Worm (Caenorhabditis elegans) whole organism, L4 larva: ENCODE measurements around the gene sri-70.

Source experiments
- F26F4.8 ChIP-seq: fragments of 200-800 bp; sonication (Bioruptor generic); conservative IDR thresholded peaks from 2 replicates; pipeline ENCODE4 v1.3.6; 2022; ENCODE audit warnings: missing genetic modification characterization, missing compliant biosample characterization
- F37D6.2 ChIP-seq: sonication (generic microtip); optimal IDR thresholded peaks from 2 replicates; lab custom pipeline; 2016; ENCODE audit warnings: mild to moderate bottlenecking, missing genetic modification characterization, missing compliant biosample characterization
- F44E2.7 ChIP-seq: fragments of 200-800 bp; sonication (Bioruptor generic); IDR thresholded peaks from 2 replicates; pipeline ENCODE4 v2.1.2; 2022; ENCODE audit warnings: missing genetic modification characterization, missing compliant biosample characterization
- T20F7.1 ChIP-seq: fragments of 200-800 bp; sonication (Bioruptor generic); optimal IDR thresholded peaks from 2 replicates; lab custom pipeline; 2018; ENCODE audit warnings: mild to moderate bottlenecking, missing genetic modification characterization, missing compliant biosample characterization
- Y48G9A.11 ChIP-seq: fragments of 200-800 bp; sonication (Bioruptor generic); IDR thresholded peaks from 2 replicates; pipeline ENCODE4 v1.3.6; 2022; ENCODE audit warnings: missing genetic modification reagents, missing genetic modification characterization, missing compliant biosample characterization
- attf-4 ChIP-seq: sonication (generic microtip); optimal IDR thresholded peaks from 3 replicates; lab custom pipeline; 2017; ENCODE audit warnings: missing biosample characterization, missing genetic modification characterization
- ceh-20 ChIP-seq: fragments of 200-800 bp; sonication (Bioruptor generic); IDR thresholded peaks from 2 replicates; pipeline ENCODE4 v1.3.6; 2022; ENCODE audit warnings: missing genetic modification reagents, missing genetic modification characterization, missing compliant biosample characterization
- ceh-44 ChIP-seq: fragments of 200-800 bp; sonication (Bioruptor generic); IDR thresholded peaks from 2 replicates; pipeline ENCODE4 v1.3.6; 2022; ENCODE audit warnings: missing genetic modification reagents, missing genetic modification characterization, missing compliant biosample characterization
- ceh-62 ChIP-seq: sonication (generic microtip); optimal IDR thresholded peaks from 2 replicates; lab custom pipeline; 2017; ENCODE audit warnings: missing biosample characterization, missing genetic modification characterization
- ceh-82 ChIP-seq: sonication (generic microtip); optimal IDR thresholded peaks from 2 replicates; lab custom pipeline; 2017; ENCODE audit warnings: missing biosample characterization, missing genetic modification characterization
- ces-1 ChIP-seq: fragments of 150-350 bp; sonication (generic microtip); optimal IDR thresholded peaks from 4 replicates; lab custom pipeline; 2014; ENCODE audit warnings: missing biosample characterization, missing genetic modification reagents, missing genetic modification characterization
- daf-16 ChIP-seq, 3 experiments: sonication (generic microtip); optimal IDR thresholded peaks; 2 replicates each; lab custom pipeline; 2016 to 2017; ENCODE audit warnings: missing genetic modification characterization in 3 of 3, missing genetic modification reagents in 3 of 3, mild to moderate bottlenecking in 2 of 3, missing compliant biosample characterization in 2 of 3, missing biosample characterization in 1 of 3, moderate library complexity in 1 of 3
- daf-19 ChIP-seq: fragments of 200-800 bp; sonication (Bioruptor generic); conservative IDR thresholded peaks from 2 replicates; pipeline ENCODE4 v1.3.6; 2022; ENCODE audit warnings: missing genetic modification characterization, missing compliant biosample characterization
- dmd-6 ChIP-seq: fragments of 200-800 bp; sonication (Bioruptor generic); IDR thresholded peaks from 2 replicates; pipeline ENCODE4 v1.3.6; 2022; ENCODE audit warnings: missing genetic modification reagents, missing genetic modification characterization, missing compliant biosample characterization
- dpl-1 ChIP-seq: fragments of 150-350 bp; optimal IDR thresholded peaks from 2 replicates; lab custom pipeline; 2014; ENCODE audit warnings: missing biosample characterization, missing genetic modification reagents, missing genetic modification characterization
- duxl-1 ChIP-seq: sonication (generic microtip); optimal IDR thresholded peaks from 2 replicates; lab custom pipeline; 2016; ENCODE audit warnings: mild to moderate bottlenecking, missing genetic modification characterization, moderate library complexity, missing compliant biosample characterization; ENCODE audit not compliant: poor library complexity
- dve-1 ChIP-seq: sonication (generic microtip); optimal IDR thresholded peaks from 2 replicates; lab custom pipeline; 2017; ENCODE audit warnings: antibody characterized with exemption, mild to moderate bottlenecking, missing genetic modification characterization, missing compliant biosample characterization; ENCODE audit not compliant: insufficient read depth
- egl-27 ChIP-seq: sonication (generic microtip); optimal IDR thresholded peaks from 3 replicates; lab custom pipeline; 2017; ENCODE audit warnings: missing biosample characterization, missing genetic modification reagents, missing genetic modification characterization
- egl-43 ChIP-seq: fragments of 200-800 bp; sonication (Bioruptor generic); IDR thresholded peaks from 2 replicates; pipeline ENCODE4 v1.3.6; 2022; ENCODE audit warnings: missing genetic modification reagents, missing genetic modification characterization, missing compliant biosample characterization
- hif-1 ChIP-seq, 2 experiments: sonication (generic microtip); optimal IDR thresholded peaks; 2 replicates each; lab custom pipeline; 2016 to 2017; ENCODE audit warnings: missing compliant biosample characterization in 2 of 2, missing genetic modification characterization in 2 of 2, missing genetic modification reagents in 2 of 2, missing genotype in 2 of 2, mild to moderate bottlenecking in 1 of 2
- jun-1 ChIP-seq: fragments of 150-350 bp; optimal IDR thresholded peaks from 2 replicates; lab custom pipeline; 2014; ENCODE audit warnings: missing biosample characterization, missing genetic modification reagents, missing genetic modification characterization
- lim-7 ChIP-seq: fragments of 200-800 bp; sonication (Bioruptor generic); IDR thresholded peaks from 2 replicates; pipeline ENCODE4 v1.3.6; 2022; ENCODE audit warnings: missing genetic modification characterization, missing compliant biosample characterization
- lin-1 ChIP-seq: fragments of 200-800 bp; sonication (Bioruptor generic); IDR thresholded peaks from 2 replicates; pipeline ENCODE4 v1.3.6; 2022; ENCODE audit warnings: missing genetic modification reagents, missing genetic modification characterization, missing compliant biosample characterization
- lin-13 ChIP-seq: fragments of 150-350 bp; optimal IDR thresholded peaks from 2 replicates; lab custom pipeline; 2014; ENCODE audit warnings: missing biosample characterization, missing genetic modification reagents, missing genetic modification characterization
- mdl-1 ChIP-seq, 2 experiments: fragments of 150-350 bp in 1 of 2; sonication (generic microtip) in 1 of 2; optimal IDR thresholded peaks; 2 replicates each; lab custom pipeline; 2014 to 2017; ENCODE audit warnings: missing biosample characterization in 2 of 2, missing genetic modification characterization in 2 of 2
- mdt-29 ChIP-seq: fragments of 200-800 bp; sonication (Bioruptor generic); IDR thresholded peaks from 2 replicates; pipeline ENCODE4 v1.3.6; 2022; ENCODE audit warnings: missing genetic modification reagents, missing genetic modification characterization, missing compliant biosample characterization
- mep-1 ChIP-seq: fragments of 150-350 bp; sonication (generic microtip); optimal IDR thresholded peaks from 3 replicates; lab custom pipeline; 2014; ENCODE audit warnings: missing biosample characterization, missing genetic modification characterization
- mes-2 ChIP-seq: sonication (generic microtip); optimal IDR thresholded peaks from 2 replicates; lab custom pipeline; 2016; ENCODE audit warnings: missing genotype, mild to moderate bottlenecking, missing genetic modification characterization, missing compliant biosample characterization; ENCODE audit not compliant: poor library complexity, severe bottlenecking
- mxl-2 ChIP-seq: fragments of 200-800 bp; sonication (Bioruptor generic); conservative IDR thresholded peaks from 2 replicates; pipeline ENCODE4 v1.3.6; 2022; ENCODE audit warnings: missing genetic modification reagents, missing genetic modification characterization, missing compliant biosample characterization
- nhr-111 ChIP-seq: fragments of 200-800 bp; sonication (Bioruptor generic); optimal IDR thresholded peaks from 2 replicates; lab custom pipeline; 2018; ENCODE audit warnings: mild to moderate bottlenecking, missing genetic modification characterization, missing compliant biosample characterization
- nhr-28 ChIP-seq: fragments of 150-350 bp; optimal IDR thresholded peaks from 2 replicates; lab custom pipeline; 2014; ENCODE audit warnings: missing biosample characterization, missing genetic modification characterization
- nhr-48 ChIP-seq: sonication (generic microtip); optimal IDR thresholded peaks from 2 replicates; lab custom pipeline; 2016; ENCODE audit warnings: mild to moderate bottlenecking, missing genetic modification characterization, missing compliant biosample characterization
- pha-4 ChIP-seq, 2 experiments: fragments of 150-350 bp in 1 of 2; fragments of 200-800 bp in 1 of 2; sonication (Bioruptor generic) in 1 of 2; IDR thresholded peaks in 1 of 2; optimal IDR thresholded peaks in 1 of 2; 2 replicates each; pipeline versions ENCODE4 v1.3.6 to Lab custom; 2014 to 2022; ENCODE audit warnings: missing genetic modification characterization in 2 of 2, missing genetic modification reagents in 2 of 2, missing biosample characterization in 1 of 2, missing compliant biosample characterization in 1 of 2
- php-3 ChIP-seq: fragments of 200-800 bp; sonication (Bioruptor generic); IDR thresholded peaks from 2 replicates; pipeline ENCODE4 v1.3.6; 2022; ENCODE audit warnings: missing genetic modification reagents, missing genetic modification characterization, missing compliant biosample characterization
- set-16 ChIP-seq: fragments of 200-800 bp; sonication (Bioruptor generic); IDR thresholded peaks from 2 replicates; pipeline ENCODE4 v1.3.6; 2022; ENCODE audit warnings: missing genetic modification reagents, missing genetic modification characterization, missing compliant biosample characterization
- skn-1 ChIP-seq: fragments of 150-350 bp; optimal IDR thresholded peaks from 2 replicates; lab custom pipeline; 2014; ENCODE audit warnings: missing biosample characterization, missing genetic modification characterization
- snpc-1.2 ChIP-seq: fragments of 200-800 bp; sonication (Bioruptor generic); IDR thresholded peaks from 2 replicates; pipeline ENCODE4 v1.3.6; 2022; ENCODE audit warnings: missing genetic modification reagents, missing genetic modification characterization, missing compliant biosample characterization
- unc-62 ChIP-seq, 3 experiments: fragments of 150-350 bp in 1 of 3; sonication (generic microtip); optimal IDR thresholded peaks in 2 of 3; peaks in 1 of 3; 1 replicate in 1 of 3; 2 replicates in 2 of 3; lab custom pipeline; 2014 to 2017; ENCODE audit warnings: missing biosample characterization in 3 of 3, missing genetic modification characterization in 3 of 3, missing genetic modification reagents in 3 of 3, missing genotype in 1 of 3
- vab-7 ChIP-seq: fragments of 200-800 bp; sonication (Bioruptor generic); IDR thresholded peaks from 2 replicates; pipeline ENCODE4 v1.3.6; 2022; ENCODE audit warnings: missing genetic modification reagents, missing genetic modification characterization, missing compliant biosample characterization
- zip-11 ChIP-seq: fragments of 200-800 bp; sonication (Bioruptor generic); IDR thresholded peaks from 2 replicates; pipeline ENCODE4 v1.3.6; 2022; ENCODE audit warnings: missing genetic modification characterization, missing compliant biosample characterization
- ztf-7 ChIP-seq: fragments of 150-350 bp; optimal IDR thresholded peaks from 2 replicates; lab custom pipeline; 2014; ENCODE audit warnings: missing biosample characterization, missing genetic modification characterization

The sri-70 gene

ce11 chrV:17315063-17315462 lies 12.2 kb downstream of the sri-70 start, which contains the start of gene F31E9.6:
Gene F31E9.6 (minus strand): TSS chrV:17315153.
- TF ChIP-seq pha-4 (GFP tag; IDR thresholded peaks at IDR 0.05; lab: Robert Waterston, UW) (no peak), pha-4 (tag; optimal IDR thresholded peaks at IDR 0.05; lab: Kevin White, UChicago) (no peak), duxl-1 (tag; lab: Kevin White, UChicago) (peak; percentile 90)

- TF ChIP-seq daf-19 (GFP tag; lab: Robert Waterston, UW) = no peak
- peak in 1 of 2 experiments; percentile 91 for TF ChIP-seq unc-62 (GFP tag; optimal IDR thresholded peaks at IDR 0.05 in 1 of 2; lab: Kevin White, UChicago)
- TF ChIP-seq unc-62 (tag; optimal IDR thresholded peaks at IDR 0.05; lab: Kevin White, UChicago) = no peak
These were observed 14.4 kb downstream of the sri-70 start for ce11 chrV:17317297-17317696.

ce11 chrV:17317786-17318185 lies 14.9 kb downstream of the sri-70 start, which contains the start of gene srz-58:
Gene srz-58 (plus strand): TSS chrV:17318147.
- TF ChIP-seq zip-11 (GFP tag; lab: Robert Waterston, UW) = no peak
- TF ChIP-seq ceh-44 (GFP tag; lab: Robert Waterston, UW) = no peak
- no peak for TF ChIP-seq nhr-111
- no peak for TF ChIP-seq ces-1 (GFP tag; lab: Kevin White, UChicago)
- TF ChIP-seq ceh-20 (GFP tag; lab: Robert Waterston, UW) = no peak
- peak; percentile 22 for TF ChIP-seq mes-2 (tag; lab: Kevin White, UChicago)
- peak; percentile 60; the same call in 1 of the 2 replicates for TF ChIP-seq lim-7
- TF ChIP-seq snpc-1.2 = 0 out of 2 replicates have a peak, but pooled peaks have one; percentile 41
- TF ChIP-seq egl-43 (GFP tag; lab: Robert Waterston, UW) = peak; percentile 53; the same call in 1 of the 2 replicates
- TF ChIP-seq F44E2.7 (GFP tag; lab: Robert Waterston, UW) = peak; percentile 27; the same call in 1 of the 2 replicates
- TF ChIP-seq daf-16 (GFP tag; optimal IDR thresholded peaks at IDR 0.05; lab: Kevin White, UChicago) = no peak
- TF ChIP-seq daf-16 (tag; optimal IDR thresholded peaks at IDR 0.05; lab: Kevin White, UChicago) = no peak
- TF ChIP-seq ztf-7 (tag; lab: Kevin White, UChicago) = no peak
- no peak for TF ChIP-seq jun-1 (tag; lab: Kevin White, UChicago)
- TF ChIP-seq mdt-29 (GFP tag; lab: Robert Waterston, UW) = no peak
- TF ChIP-seq lin-13 (GFP tag; lab: Kevin White, UChicago) = no peak
- TF ChIP-seq duxl-1 (tag; lab: Kevin White, UChicago) = peak; percentile 45
- TF ChIP-seq F26F4.8 (GFP tag; lab: Robert Waterston, UW) = no peak
- TF ChIP-seq skn-1 = no peak
- 0 out of 2 replicates have a peak, but pooled peaks have one; percentile 12 for TF ChIP-seq lin-1 (GFP tag; lab: Robert Waterston, UW)
- no peak for TF ChIP-seq Y48G9A.11 (GFP tag; lab: Robert Waterston, UW)
- no peak for TF ChIP-seq dpl-1 (GFP tag; lab: Kevin White, UChicago)
- TF ChIP-seq vab-7 (GFP tag; lab: Robert Waterston, UW) = peak; percentile 36; the same call in 1 of the 2 replicates
- TF ChIP-seq mdl-1 (tag; optimal IDR thresholded peaks at IDR 0.05; lab: Kevin White, UChicago) = no peak
- TF ChIP-seq, all 104 proteins: peak for 8

ce11 chrV:17322397-17322909 lies 19.6 kb downstream of the sri-70 start, which contains the start of gene F31E9.3:
Gene F31E9.3 (plus strand): TSS chrV:17322590.
- TF ChIP-seq daf-16 (GFP tag; optimal IDR thresholded peaks at IDR 0.05; lab: Kevin White, UChicago) (no peak), daf-16 (tag; optimal IDR thresholded peaks at IDR 0.05; lab: Kevin White, UChicago) (peak; percentile 6), hif-1 (tag; optimal IDR thresholded peaks at IDR 0.05; lab: Kevin White, UChicago) (peak in 1 of 2 experiments; percentile 72), mep-1 (tag; lab: Kevin White, UChicago) (no peak), ceh-62 (tag; lab: Kevin White, UChicago) (no peak), mxl-2 (GFP tag; lab: Robert Waterston, UW) (no peak), ces-1 (GFP tag; lab: Kevin White, UChicago) (no peak), mdl-1 (tag; optimal IDR thresholded peaks at IDR 0.05; lab: Kevin White, UChicago) (no peak), dve-1 (peak; percentile 14), nhr-28 (tag; lab: Kevin White, UChicago) (peak; percentile 34), mes-2 (tag; lab: Kevin White, UChicago) (no peak), T20F7.1 (no peak), F37D6.2 (tag; lab: Kevin White, UChicago) (no peak), dmd-6 (GFP tag; lab: Robert Waterston, UW) (peak; percentile 28), attf-4 (tag; lab: Kevin White, UChicago) (no peak), lim-7 (no peak), ceh-82 (tag; lab: Kevin White, UChicago) (no peak), php-3 (GFP tag; lab: Robert Waterston, UW) (0 out of 2 replicates have a peak, but pooled peaks have one; percentile 29), ceh-20 (GFP tag; lab: Robert Waterston, UW) (no peak), set-16 (GFP tag; lab: Robert Waterston, UW) (no peak), nhr-48 (tag; lab: Kevin White, UChicago) (no peak), egl-27 (tag; lab: Kevin White, UChicago) (no peak)
